Fruit fly (Drosophila melanogaster): ENCODE measurements around the gene Ptpmeg.
A peak's percentile ranks its signal among the peaks of the same experiment; 100 is the strongest.

Ptpmeg gene

dm6 chr3L:341052-341852 lies 13.4 kb downstream of the Ptpmeg start:
- TF ChIP-seq brk (GFP tag; optimal IDR thresholded peaks at IDR 0.05) (no peak), ey (GFP tag; optimal IDR thresholded peaks at IDR 0.05) (no peak), Hr83 (GFP tag; optimal IDR thresholded peaks at IDR 0.05; ENCODE audit: poor library complexity, severe bottlenecking) (peak; percentile 7), Vsx2 (GFP tag; optimal IDR thresholded peaks at IDR 0.05; ENCODE audit: partially characterized antibody) (no peak), dsf (GFP tag; optimal IDR thresholded peaks at IDR 0.05; ENCODE audit: borderline replicate concordance) (no peak), Mio (GFP tag; optimal IDR thresholded peaks at IDR 0.05) (no peak), Dfd (GFP tag; optimal IDR thresholded peaks at IDR 0.05) (no peak), rgr (GFP tag; optimal IDR thresholded peaks at IDR 0.05) (no peak), Myc (optimal IDR thresholded peaks at IDR 0.05) (no peak), h (GFP tag; optimal IDR thresholded peaks at IDR 0.05) (peak; percentile 31), psq (GFP tag; optimal IDR thresholded peaks at IDR 0.05) (no peak), jim (GFP tag; optimal IDR thresholded peaks at IDR 0.05) (no peak), GATAd (GFP tag; optimal IDR thresholded peaks at IDR 0.05) (no peak), Rel (GFP tag; optimal IDR thresholded peaks at IDR 0.05) (no peak), Rel (tag; optimal IDR thresholded peaks at IDR 0.05) (peak; percentile 92), Sp1 (GFP tag; optimal IDR thresholded peaks at IDR 0.05) (peak; percentile 13), tai (GFP tag; optimal IDR thresholded peaks at IDR 0.05) (no peak)

dm6 chr3L:342839-343238 lies 14.9 kb downstream of the Ptpmeg start, which contains the start of gene mthl10:
Gene mthl10 (minus strand): TSS chr3L:342915.
- no peak for TF ChIP-seq Abd-B (GFP tag; optimal IDR thresholded peaks at IDR 0.05)
- peak; percentile 73 for TF ChIP-seq lola (GFP tag; optimal IDR thresholded peaks at IDR 0.05)
- no peak for TF ChIP-seq Rel (GFP tag; optimal IDR thresholded peaks at IDR 0.05)
- peak; percentile 49 for TF ChIP-seq Rel (tag; optimal IDR thresholded peaks at IDR 0.05)
- peak; percentile 40 for TF ChIP-seq sage (GFP tag; optimal IDR thresholded peaks at IDR 0.05)
- peak; percentile 22 for TF ChIP-seq Myc (optimal IDR thresholded peaks at IDR 0.05)
- no peak for TF ChIP-seq brk (GFP tag; optimal IDR thresholded peaks at IDR 0.05)
- TF ChIP-seq foxo (GFP tag; optimal IDR thresholded peaks at IDR 0.05) = peak in 1 of 2 experiments; percentile 57
- no peak for TF ChIP-seq Hr83 (GFP tag; optimal IDR thresholded peaks at IDR 0.05; ENCODE audit: poor library complexity, severe bottlenecking)
- TF ChIP-seq OdsH (GFP tag; optimal IDR thresholded peaks at IDR 0.05) = no peak
- TF ChIP-seq tai (GFP tag; optimal IDR thresholded peaks at IDR 0.05) = no peak
- TF ChIP-seq pan (optimal IDR thresholded peaks at IDR 0.05) = no peak
- TF ChIP-seq Jra (GFP tag; optimal IDR thresholded peaks at IDR 0.05) = no peak

- TF ChIP-seq tai (GFP tag; optimal IDR thresholded peaks at IDR 0.05) (peak; percentile 12), dl (GFP tag; optimal IDR thresholded peaks at IDR 0.05; ENCODE audit: insufficient read depth in 1 of 2, partially characterized antibody in 2 of 2) (no peak)
Measured at dm6 chr3L:343316-343715, 15.4 kb downstream of the Ptpmeg start.

- TF ChIP-seq dmrt93B (GFP tag; optimal IDR thresholded peaks at IDR 0.05) (peak; percentile 6), Dif (GFP tag; optimal IDR thresholded peaks at IDR 0.05; ENCODE audit: partially characterized antibody) (no peak), br (GFP tag; optimal IDR thresholded peaks at IDR 0.05) (peak; percentile 38), CG32264 (GFP tag; optimal IDR thresholded peaks at IDR 0.05) (peak; percentile 22), CrebA (GFP tag; optimal IDR thresholded peaks at IDR 0.05; ENCODE audit: borderline replicate concordance) (no peak), sv (GFP tag; optimal IDR thresholded peaks at IDR 0.05) (peak; percentile 21), dsf (GFP tag; optimal IDR thresholded peaks at IDR 0.05; ENCODE audit: borderline replicate concordance) (peak; percentile 60), dl (GFP tag; optimal IDR thresholded peaks at IDR 0.05; ENCODE audit: insufficient read depth in 1 of 2, partially characterized antibody in 2 of 2) (no peak), ey (GFP tag; optimal IDR thresholded peaks at IDR 0.05) (peak; percentile 20), Vsx2 (GFP tag; optimal IDR thresholded peaks at IDR 0.05; ENCODE audit: partially characterized antibody) (no peak), fru (GFP tag; optimal IDR thresholded peaks at IDR 0.05) (peak; percentile 53), tai (GFP tag; optimal IDR thresholded peaks at IDR 0.05) (no peak), brk (GFP tag; optimal IDR thresholded peaks at IDR 0.05) (peak; percentile 28), Dfd (GFP tag; optimal IDR thresholded peaks at IDR 0.05) (no peak), Rel (GFP tag; optimal IDR thresholded peaks at IDR 0.05) (peak; percentile 16), Rel (tag; optimal IDR thresholded peaks at IDR 0.05) (peak; percentile 25), Hr83 (GFP tag; optimal IDR thresholded peaks at IDR 0.05; ENCODE audit: poor library complexity, severe bottlenecking) (no peak), HLH106 (tag; optimal IDR thresholded peaks at IDR 0.05) (peak; percentile 62), CG9705 (GFP tag; optimal IDR thresholded peaks at IDR 0.05) (peak; percentile 47), Hr78 (GFP tag; optimal IDR thresholded peaks at IDR 0.05) (peak; percentile 42), sage (GFP tag; optimal IDR thresholded peaks at IDR 0.05) (no peak), woc (GFP tag; optimal IDR thresholded peaks at IDR 0.05) (peak; percentile 73), Mio (GFP tag; optimal IDR thresholded peaks at IDR 0.05) (no peak), usp (GFP tag; optimal IDR thresholded peaks at IDR 0.05) (no peak), foxo (GFP tag; optimal IDR thresholded peaks at IDR 0.05) (peak in 1 of 2 experiments; percentile 62), h (GFP tag; optimal IDR thresholded peaks at IDR 0.05) (peak; percentile 37), Sp1 (GFP tag; optimal IDR thresholded peaks at IDR 0.05) (peak; percentile 41), rgr (GFP tag; optimal IDR thresholded peaks at IDR 0.05) (peak; percentile 44), lola (GFP tag; optimal IDR thresholded peaks at IDR 0.05) (no peak), psq (GFP tag; optimal IDR thresholded peaks at IDR 0.05) (no peak), Myc (optimal IDR thresholded peaks at IDR 0.05) (no peak)
Measured at dm6 chr3L:346656-347640, 19.1 kb downstream of the Ptpmeg start, which contains the start of gene mth. Gene mth (minus strand): TSS chr3L:346957.

Measured in whole organism, wandering third instar larva.